Worm (Caenorhabditis elegans) whole organism, L1 larva: ENCODE data around the gene R160.6.

Source experiments
- C16A3.4 ChIP-seq: fragments of 150-350 bp; optimal IDR thresholded peaks from 2 replicates; lab custom pipeline; 2014; ENCODE audit warnings: missing biosample characterization, missing genetic modification characterization
- aha-1 ChIP-seq: fragments of 150-350 bp; optimal IDR thresholded peaks from 2 replicates; lab custom pipeline; 2014; ENCODE audit warnings: missing biosample characterization, missing genetic modification characterization
- ama-1 ChIP-seq: fragments of 150-350 bp; optimal IDR thresholded peaks from 2 replicates; lab custom pipeline; 2014
- ceh-8 ChIP-seq: fragments of 200-800 bp; sonication (Bioruptor generic); optimal IDR thresholded peaks from 2 replicates; lab custom pipeline; 2018; ENCODE audit warnings: mild to moderate bottlenecking, missing genetic modification characterization, moderate library complexity, missing compliant biosample characterization
- efl-1 ChIP-seq, 4 experiments: fragments of 150-350 bp; optimal IDR thresholded peaks in 3 of 4; peaks in 1 of 4; 1 replicate in 1 of 4; 2 replicates in 3 of 4; lab custom pipeline; 2014; ENCODE audit warnings: missing biosample characterization in 2 of 4, missing genetic modification characterization in 2 of 4, missing genetic modification reagents in 2 of 4
- egl-27 ChIP-seq, 2 experiments: fragments of 150-350 bp in 1 of 2; sonication (generic microtip); optimal IDR thresholded peaks; 3 replicates each; lab custom pipeline; 2017 to 2018; ENCODE audit warnings: missing biosample characterization in 2 of 2, missing genetic modification characterization in 2 of 2, missing genetic modification reagents in 2 of 2
- elt-2 ChIP-seq: sonication (generic microtip); optimal IDR thresholded peaks from 2 replicates; lab custom pipeline; 2016; ENCODE audit warnings: missing genetic modification characterization, mild to moderate bottlenecking, inconsistent platforms, missing compliant biosample characterization, missing genetic modification reagents
- elt-3 ChIP-seq, 6 experiments: fragments of 150-350 bp in 1 of 6; sonication (generic microtip); optimal IDR thresholded peaks; 2 replicates each; lab custom pipeline; 2017 to 2018; ENCODE audit warnings: missing biosample characterization in 6 of 6, missing genetic modification characterization in 6 of 6, inconsistent platforms in 1 of 6
- ets-5 ChIP-seq: fragments of 200-800 bp; sonication (Bioruptor generic); IDR thresholded peaks from 2 replicates; pipeline ENCODE4 v1.3.6; 2022; ENCODE audit warnings: missing genetic modification characterization, missing compliant biosample characterization
- fkh-10 ChIP-seq: sonication (generic microtip); optimal IDR thresholded peaks from 2 replicates; lab custom pipeline; 2017; ENCODE audit warnings: missing biosample characterization, missing genetic modification reagents, missing genetic modification characterization
- fkh-4 ChIP-seq: sonication (generic microtip); optimal IDR thresholded peaks from 2 replicates; lab custom pipeline; 2016; ENCODE audit warnings: missing compliant biosample characterization, missing genetic modification characterization, borderline replicate concordance
- fkh-8 ChIP-seq: sonication (generic microtip); optimal IDR thresholded peaks from 2 replicates; lab custom pipeline; 2016; ENCODE audit warnings: mild to moderate bottlenecking, missing genetic modification characterization, missing compliant biosample characterization
- isw-1 ChIP-seq: fragments of 200-800 bp; sonication (Bioruptor generic); IDR thresholded peaks from 2 replicates; pipeline ENCODE4 v1.3.6; 2022; ENCODE audit warnings: missing genetic modification characterization, missing compliant biosample characterization
- lin-13 ChIP-seq: fragments of 150-350 bp; optimal IDR thresholded peaks from 2 replicates; lab custom pipeline; 2014; ENCODE audit warnings: missing biosample characterization, missing genetic modification reagents, missing genetic modification characterization
- lin-14 ChIP-seq: fragments of 200-800 bp; sonication (Bioruptor generic); optimal IDR thresholded peaks from 2 replicates; lab custom pipeline; 2018; ENCODE audit warnings: mild to moderate bottlenecking, missing genetic modification characterization, moderate library complexity, missing compliant biosample characterization
- lin-15B ChIP-seq: fragments of 150-350 bp; sonication (generic microtip); optimal IDR thresholded peaks from 3 replicates; lab custom pipeline; 2014; ENCODE audit warnings: missing biosample characterization, missing genetic modification characterization
- lin-35 ChIP-seq, 2 experiments: fragments of 150-350 bp; optimal IDR thresholded peaks; 2 replicates each; lab custom pipeline; 2014; ENCODE audit warnings: missing biosample characterization in 2 of 2, missing genetic modification characterization in 2 of 2, missing genetic modification reagents in 2 of 2
- lir-3 ChIP-seq: sonication (generic microtip); optimal IDR thresholded peaks from 2 replicates; lab custom pipeline; 2016; ENCODE audit warnings: mild to moderate bottlenecking, missing genetic modification characterization, moderate library complexity, missing compliant biosample characterization; ENCODE audit not compliant: poor library complexity
- mdl-1 ChIP-seq, 2 experiments: fragments of 150-350 bp; optimal IDR thresholded peaks; 2 replicates each; lab custom pipeline; 2014 to 2017; ENCODE audit warnings: missing biosample characterization in 2 of 2, missing genetic modification characterization in 2 of 2, inconsistent platforms in 1 of 2
- nhr-11 ChIP-seq: fragments of 150-350 bp; optimal IDR thresholded peaks from 2 replicates; lab custom pipeline; 2014; ENCODE audit warnings: missing biosample characterization, missing genetic modification characterization
- nhr-12 ChIP-seq: sonication (generic microtip); optimal IDR thresholded peaks from 2 replicates; lab custom pipeline; 2017; ENCODE audit warnings: missing biosample characterization, missing genetic modification characterization
- nhr-237 ChIP-seq: fragments of 150-350 bp; optimal IDR thresholded peaks from 2 replicates; lab custom pipeline; 2014; ENCODE audit warnings: missing biosample characterization, missing genetic modification characterization
- nhr-28 ChIP-seq: fragments of 150-350 bp; optimal IDR thresholded peaks from 2 replicates; lab custom pipeline; 2014; ENCODE audit warnings: missing biosample characterization, missing genetic modification characterization
- nhr-47 ChIP-seq: sonication (generic microtip); optimal IDR thresholded peaks from 2 replicates; lab custom pipeline; 2016; ENCODE audit warnings: mild to moderate bottlenecking, missing genetic modification characterization, moderate library complexity, missing compliant biosample characterization
- nhr-71 ChIP-seq: sonication (generic microtip); optimal IDR thresholded peaks from 2 replicates; lab custom pipeline; 2016; ENCODE audit warnings: mild to moderate bottlenecking, missing genetic modification characterization, moderate library complexity, missing compliant biosample characterization
- nhr-76 ChIP-seq: sonication (generic microtip); optimal IDR thresholded peaks from 2 replicates; lab custom pipeline; 2017; ENCODE audit warnings: missing biosample characterization, missing genetic modification characterization
- nhr-77 ChIP-seq: fragments of 150-350 bp; optimal IDR thresholded peaks from 2 replicates; lab custom pipeline; 2014; ENCODE audit warnings: missing biosample characterization, missing genetic modification characterization
- nhr-85 ChIP-seq: sonication (generic microtip); peaks from one replicate; lab custom pipeline; 2016; ENCODE audit warnings: missing genetic modification characterization, inconsistent platforms, missing compliant biosample characterization
- pax-3 ChIP-seq: fragments of 200-800 bp; sonication (Bioruptor generic); optimal IDR thresholded peaks from 2 replicates; lab custom pipeline; 2018; ENCODE audit warnings: mild to moderate bottlenecking, missing genetic modification characterization, moderate library complexity, missing compliant biosample characterization
- skn-1 ChIP-seq: fragments of 150-350 bp; optimal IDR thresholded peaks from 2 replicates; lab custom pipeline; 2014; ENCODE audit warnings: missing biosample characterization, missing genetic modification characterization
- sox-4 ChIP-seq: sonication (generic microtip); optimal IDR thresholded peaks from 2 replicates; lab custom pipeline; 2016; ENCODE audit warnings: missing genetic modification characterization, missing compliant biosample characterization
- sptf-1 ChIP-seq: fragments of 150-350 bp; optimal IDR thresholded peaks from 2 replicates; lab custom pipeline; 2014; ENCODE audit warnings: missing biosample characterization, missing genetic modification characterization
- tlp-1 ChIP-seq: fragments of 150-350 bp; optimal IDR thresholded peaks from 2 replicates; lab custom pipeline; 2014; ENCODE audit warnings: missing biosample characterization, missing genetic modification characterization
- unc-130 ChIP-seq: fragments of 150-350 bp; optimal IDR thresholded peaks from 2 replicates; lab custom pipeline; 2017; ENCODE audit warnings: missing biosample characterization, missing genetic modification characterization, inconsistent platforms
- zag-1 ChIP-seq: fragments of 150-350 bp; optimal IDR thresholded peaks from 2 replicates; lab custom pipeline; 2014; ENCODE audit warnings: missing biosample characterization, missing genetic modification characterization

Gene R160.6

ce11 chrX:4386493-4386892 is 13.5 kb upstream of the R160.6 start (continued):
- TF ChIP-seq mdl-1 (tag; optimal IDR thresholded peaks at IDR 0.05; lab: Kevin White, UChicago) (no peak), C16A3.4 (tag; lab: Kevin White, UChicago) (peak; percentile 1), efl-1 (optimal IDR thresholded peaks at IDR 0.05; lab: Kevin White, UChicago) (no peak), efl-1 (GFP tag; optimal IDR thresholded peaks at IDR 0.05 in 1 of 2; lab: Kevin White, UChicago) (no peak), nhr-47 (peak; percentile 3), isw-1 (no peak), elt-3 (tag; optimal IDR thresholded peaks at IDR 0.05; lab: Kevin White, UChicago) (peak in 1 of 6 experiments; percentile 13), nhr-28 (tag; lab: Kevin White, UChicago) (no peak), lir-3 (tag; lab: Kevin White, UChicago) (no peak), tlp-1 (tag; lab: Kevin White, UChicago) (no peak), fkh-4 (tag; lab: Kevin White, UChicago) (no peak), fkh-10 (GFP tag; lab: Kevin White, UChicago) (no peak), nhr-85 (tag; lab: Kevin White, UChicago) (peak; percentile 76), zag-1 (tag; lab: Kevin White, UChicago) (no peak), fkh-8 (tag; lab: Kevin White, UChicago) (no peak), nhr-77 (no peak), aha-1 (tag; lab: Kevin White, UChicago) (no peak), pax-3 (tag; lab: Kevin White, UChicago) (no peak), sox-4 (tag; lab: Kevin White, UChicago) (no peak), lin-35 (GFP tag; optimal IDR thresholded peaks at IDR 0.05; lab: Kevin White, UChicago) (peak in 1 of 2 experiments; percentile 51), nhr-11 (tag; lab: Kevin White, UChicago) (no peak), egl-27 (tag; optimal IDR thresholded peaks at IDR 0.05; lab: Kevin White, UChicago) (no peak), lin-13 (no peak), nhr-76 (tag; lab: Kevin White, UChicago) (no peak), skn-1 (tag; lab: Kevin White, UChicago) (no peak), nhr-71 (tag; lab: Kevin White, UChicago) (peak; percentile 51), nhr-12 (no peak), elt-2 (tag; lab: Kevin White, UChicago) (no peak), lin-14 (GFP tag; lab: Kevin White, UChicago) (peak; percentile 59), ama-1 (no peak)

ce11 chrX:4383316-4383936 is 10.4 kb upstream of the R160.6 start, which contains the start of gene lst-2:
lst-2 (minus strand) TSS chrX:4383366.
- TF ChIP-seq nhr-237: no peak
- TF ChIP-seq zag-1 (tag; lab: Kevin White, UChicago): no peak
- peak; percentile 32 for TF ChIP-seq nhr-85 (tag; lab: Kevin White, UChicago)
- no peak for TF ChIP-seq ets-5 (GFP tag; lab: Robert Waterston, UW)
- peak; percentile 40 for TF ChIP-seq ceh-8 (GFP tag; lab: Kevin White, UChicago)
- TF ChIP-seq sptf-1 (tag; lab: Kevin White, UChicago): no peak
- TF ChIP-seq lin-15B (tag; lab: Kevin White, UChicago): no peak

- no peak for TF ChIP-seq unc-130 (tag; lab: Kevin White, UChicago)
These were observed 4.7 kb upstream of the R160.6 start, which contains the start of gene R160.12 for ce11 chrX:4377689-4378088. R160.12 (minus strand) TSS chrX:4377789.

ce11 chrX:4376801-4377200 is 3.8 kb upstream of the R160.6 start, which contains the start of gene R160.2:
R160.2 (minus strand) TSS chrX:4376901.
- TF ChIP-seq elt-2 (tag; lab: Kevin White, UChicago) (no peak), zag-1 (tag; lab: Kevin White, UChicago) (no peak), sptf-1 (tag; lab: Kevin White, UChicago) (no peak)
